Worm (Caenorhabditis elegans): ENCODE measurements around the gene B0507.6.
A peak's percentile ranks its signal among the peaks of the same experiment; 100 is the strongest.

B0507.6 gene

ce11 chrV:8729100-8729499 lies 16.9 kb upstream of the B0507.6 start, which contains the start of gene ZC196.5:
Gene ZC196.5 (plus strand): TSS chrV:8729400.
- TF ChIP-seq hmg-1.1 (GFP tag; IDR thresholded peaks at IDR 0.05), result no peak
- peak in 1 of 2 experiments; percentile 60 for TF ChIP-seq unc-62 (GFP tag; optimal IDR thresholded peaks at IDR 0.05 in 1 of 2)
- TF ChIP-seq unc-62 (tag; optimal IDR thresholded peaks at IDR 0.05), result no peak

ce11 chrV:8730991-8731390 lies 15.0 kb upstream of the B0507.6 start:
- peak; percentile 27 for TF ChIP-seq dve-1 (tag; optimal IDR thresholded peaks at IDR 0.05; ENCODE audit: insufficient read depth)
- TF ChIP-seq nhr-28 (tag; optimal IDR thresholded peaks at IDR 0.05), result peak; percentile 3
- no peak for TF ChIP-seq R02D3.7 (tag; optimal IDR thresholded peaks at IDR 0.05)
- TF ChIP-seq daf-16 (GFP tag; optimal IDR thresholded peaks at IDR 0.05), result no peak
- peak; percentile 64 for TF ChIP-seq daf-16 (tag; optimal IDR thresholded peaks at IDR 0.05)
- TF ChIP-seq T20F7.1 (GFP tag; optimal IDR thresholded peaks at IDR 0.05), result no peak
- TF ChIP-seq lir-3 (tag; optimal IDR thresholded peaks at IDR 0.05), result no peak
- no peak for TF ChIP-seq arid-1 (GFP tag; conservative IDR thresholded peaks at IDR 0.05)
- TF ChIP-seq egl-27 (tag; optimal IDR thresholded peaks at IDR 0.05), result no peak
- TF ChIP-seq pqm-1 (tag; optimal IDR thresholded peaks at IDR 0.05), result peak; percentile 41

ce11 chrV:8732934-8733333 lies 13.0 kb upstream of the B0507.6 start, which contains the start of gene ZC196.4:
Gene ZC196.4 (plus strand): TSS chrV:8733106.
- TF ChIP-seq nhr-28 (tag; optimal IDR thresholded peaks at IDR 0.05) (peak; percentile 16), daf-16 (GFP tag; optimal IDR thresholded peaks at IDR 0.05) (no peak), daf-16 (tag; optimal IDR thresholded peaks at IDR 0.05) (peak; percentile 74), mes-2 (tag; optimal IDR thresholded peaks at IDR 0.05; ENCODE audit: poor library complexity, severe bottlenecking) (no peak), pqm-1 (tag; optimal IDR thresholded peaks at IDR 0.05) (peak; percentile 76), dve-1 (tag; optimal IDR thresholded peaks at IDR 0.05; ENCODE audit: insufficient read depth) (peak; percentile 39), nhr-41 (GFP tag; IDR thresholded peaks at IDR 0.05) (no peak)

ce11 chrV:8736369-8736768 lies 9.6 kb upstream of the B0507.6 start, which contains the start of gene ZC196.3:
Gene ZC196.3 (plus strand): TSS chrV:8736669.
- TF ChIP-seq nhr-48 (tag; optimal IDR thresholded peaks at IDR 0.05), result no peak
- no peak for TF ChIP-seq arid-1 (GFP tag; conservative IDR thresholded peaks at IDR 0.05)
- no peak for TF ChIP-seq gei-8 (GFP tag; optimal IDR thresholded peaks at IDR 0.05)
- TF ChIP-seq aha-1 (tag), result no peak
- no peak for TF ChIP-seq lin-15B (tag; optimal IDR thresholded peaks at IDR 0.05)
- no peak for TF ChIP-seq ceh-62 (tag; optimal IDR thresholded peaks at IDR 0.05)
- no peak for TF ChIP-seq dve-1 (tag; optimal IDR thresholded peaks at IDR 0.05; ENCODE audit: insufficient read depth)
- no peak for TF ChIP-seq snpc-4 (tag; optimal IDR thresholded peaks at IDR 0.05)
- no peak for TF ChIP-seq ceh-28 (tag; optimal IDR thresholded peaks at IDR 0.05)
- no peak for TF ChIP-seq mep-1 (tag; optimal IDR thresholded peaks at IDR 0.05)
- TF ChIP-seq ceh-44 (GFP tag; IDR thresholded peaks at IDR 0.05), result no peak
- TF ChIP-seq nhr-102 (tag; optimal IDR thresholded peaks at IDR 0.05), result no peak
- no peak for TF ChIP-seq duxl-1 (tag; optimal IDR thresholded peaks at IDR 0.05; ENCODE audit: poor library complexity)
- TF ChIP-seq ama-1 (optimal IDR thresholded peaks at IDR 0.05), result no peak
- TF ChIP-seq ces-1 (GFP tag; optimal IDR thresholded peaks at IDR 0.05), result no peak
- TF ChIP-seq dmd-8 (GFP tag; IDR thresholded peaks at IDR 0.05), result no peak
- no peak for TF ChIP-seq daf-16 (GFP tag; optimal IDR thresholded peaks at IDR 0.05)
- no peak for TF ChIP-seq daf-16 (tag; optimal IDR thresholded peaks at IDR 0.05)
- TF ChIP-seq zip-11 (GFP tag; IDR thresholded peaks at IDR 0.05), result no peak
- TF ChIP-seq mxl-2 (GFP tag; conservative IDR thresholded peaks at IDR 0.05), result no peak

ce11 chrV:8739136-8739535 lies 6.8 kb upstream of the B0507.6 start, which contains the start of gene ZC196.2:
Gene ZC196.2 (plus strand): TSS chrV:8739436.
- TF ChIP-seq unc-62 (GFP tag; optimal IDR thresholded peaks at IDR 0.05 in 1 of 2) (no peak), unc-62 (tag; optimal IDR thresholded peaks at IDR 0.05) (no peak), Y105C5A.15 (GFP tag; IDR thresholded peaks at IDR 0.05) (no peak), hif-1 (tag; optimal IDR thresholded peaks at IDR 0.05) (no peak), dmd-6 (GFP tag; IDR thresholded peaks at IDR 0.05) (no peak), aha-1 (tag) (peak; percentile 13), daf-16 (GFP tag; optimal IDR thresholded peaks at IDR 0.05) (no peak), daf-16 (tag; optimal IDR thresholded peaks at IDR 0.05) (peak; percentile 59)

All from whole organism, L4 larva.